Fruit fly (Drosophila melanogaster): ENCODE measurements around the gene Eogt.

Eogt gene

DNA sequence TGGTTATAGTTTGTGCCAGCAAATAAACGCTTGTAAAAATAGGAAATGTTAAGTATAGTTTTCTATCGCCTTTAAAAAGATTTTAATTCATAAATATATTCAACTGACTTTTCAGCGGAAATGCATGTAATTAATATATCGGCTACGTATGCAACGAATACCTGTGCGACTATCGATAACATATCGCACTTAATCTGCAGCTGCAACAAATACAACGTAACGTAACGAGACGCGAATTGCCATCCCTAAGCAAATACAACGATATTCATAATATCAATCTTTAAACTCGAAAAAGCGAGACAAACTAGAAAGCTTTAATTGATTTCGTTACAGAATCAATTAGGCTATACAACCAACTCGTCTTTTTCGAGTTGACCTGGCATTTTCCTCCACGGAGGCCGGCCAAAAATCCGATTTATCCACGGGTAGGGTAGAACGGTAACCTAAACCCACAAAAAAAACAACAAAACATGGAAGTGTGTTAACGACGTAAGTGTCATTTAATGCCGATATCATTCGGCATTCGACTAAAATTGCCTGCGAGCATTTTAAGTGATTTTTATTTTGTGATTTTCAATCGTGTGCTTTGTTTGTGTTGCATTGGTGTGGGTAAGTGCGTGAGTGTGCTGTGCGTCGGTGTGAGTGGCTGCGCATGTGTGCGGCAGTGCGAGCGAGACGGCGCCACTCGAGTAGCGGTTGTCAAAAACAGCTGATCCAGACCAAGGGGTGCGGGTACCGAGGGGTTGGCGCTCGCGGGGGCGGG is 5.1 kb upstream of the Eogt start, which contains the start of gene Atxn7 (continued):
- TF ChIP-seq pros (GFP tag; optimal IDR thresholded peaks at IDR 0.05) (no peak), pita (GFP tag; optimal IDR thresholded peaks at IDR 0.05) (no peak), CG15073 (GFP tag; optimal IDR thresholded peaks at IDR 0.05) (no peak), sisA (GFP tag; IDR thresholded peaks at IDR 0.05) (no peak), bowl (GFP tag; IDR thresholded peaks at IDR 0.05) (no peak), Nf-YB (GFP tag; optimal IDR thresholded peaks at IDR 0.05) (peak; percentile 42), Kr (GFP tag; optimal IDR thresholded peaks at IDR 0.05) (no peak), Dek (tag; optimal IDR thresholded peaks at IDR 0.05) (peak; percentile 54), mam (GFP tag; optimal IDR thresholded peaks at IDR 0.05) (peak; percentile 15), org-1 (GFP tag; optimal IDR thresholded peaks at IDR 0.05) (peak; percentile 8), sob (GFP tag; IDR thresholded peaks at IDR 0.05) (peak; percentile 72), CG4282 (GFP tag; optimal IDR thresholded peaks at IDR 0.05) (peak; percentile 42), CG10274 (GFP tag; optimal IDR thresholded peaks at IDR 0.05) (peak; percentile 34), CG12391 (tag; optimal IDR thresholded peaks at IDR 0.05) (peak; percentile 76), CG4730 (GFP tag; IDR thresholded peaks at IDR 0.05) (no peak), Ets97D (GFP tag; optimal IDR thresholded peaks at IDR 0.05) (peak; percentile 99), CG4328 (GFP tag; optimal IDR thresholded peaks at IDR 0.05) (peak; percentile 66), Spps (tag; optimal IDR thresholded peaks at IDR 0.05) (no peak), tup (GFP tag; optimal IDR thresholded peaks at IDR 0.05) (no peak), CG3163 (GFP tag; optimal IDR thresholded peaks at IDR 0.05) (peak; percentile 32), Rfx (GFP tag; IDR thresholded peaks at IDR 0.05) (peak; percentile 76), D (optimal IDR thresholded peaks at IDR 0.05) (no peak), D (GFP tag; optimal IDR thresholded peaks at IDR 0.05) (peak; percentile 22), zfh2 (GFP tag; optimal IDR thresholded peaks at IDR 0.05) (peak; percentile 26), gfzf (GFP tag; optimal IDR thresholded peaks at IDR 0.05) (peak; percentile 27), CG9797 (GFP tag; optimal IDR thresholded peaks at IDR 0.05) (peak; percentile 18), CG2202 (tag; optimal IDR thresholded peaks at IDR 0.05) (peak; percentile 57), PHDP (tag; optimal IDR thresholded peaks at IDR 0.05) (peak; percentile 79), CG5245 (GFP tag; optimal IDR thresholded peaks at IDR 0.05) (peak; percentile 26), HHEX (GFP tag; optimal IDR thresholded peaks at IDR 0.05) (peak; percentile 38), HLH4C (GFP tag; IDR thresholded peaks at IDR 0.05; ENCODE audit: partially characterized antibody) (peak; percentile 95), her (GFP tag; optimal IDR thresholded peaks at IDR 0.05) (no peak), zfh1 (GFP tag; IDR thresholded peaks at IDR 0.05) (peak; percentile 88), chinmo (GFP tag; IDR thresholded peaks at IDR 0.05; ENCODE audit: partially characterized antibody) (peak; percentile 99), Ada2b (GFP tag; IDR thresholded peaks at IDR 0.05) (peak; percentile 42; the same call in 1 of the 2 replicates), corto (GFP tag; optimal IDR thresholded peaks at IDR 0.05) (no peak), D19B (GFP tag; optimal IDR thresholded peaks at IDR 0.05) (no peak), CG3281 (GFP tag; optimal IDR thresholded peaks at IDR 0.05) (peak; percentile 69), Fer2 (tag; optimal IDR thresholded peaks at IDR 0.05) (peak; percentile 41), Dad (GFP tag; optimal IDR thresholded peaks at IDR 0.05) (peak; percentile 36), twi (tag; optimal IDR thresholded peaks at IDR 0.05) (peak; percentile 34), Bteb2 (GFP tag; optimal IDR thresholded peaks at IDR 0.05) (peak; percentile 42), Med (GFP tag) (peak; percentile 97), CG10366 (GFP tag; IDR thresholded peaks at IDR 0.05) (peak; percentile 58), bcd (GFP tag; optimal IDR thresholded peaks at IDR 0.05) (peak; percentile 80), CG10267 (tag; optimal IDR thresholded peaks at IDR 0.05) (peak; percentile 67), CG12744 (GFP tag; optimal IDR thresholded peaks at IDR 0.05) (peak; percentile 40), zen (tag; optimal IDR thresholded peaks at IDR 0.05) (peak; percentile 88), Antp (GFP tag; optimal IDR thresholded peaks at IDR 0.05) (peak; percentile 5), hb (GFP tag; IDR thresholded peaks at IDR 0.05; ENCODE audit: partially characterized antibody) (peak; percentile 87)

Data from whole organism, embryonic.